Fruit fly (Drosophila melanogaster) whole organism, embryonic: ENCODE results near the gene Sgs5.

Experiments used
- Ada2b ChIP-seq: fragments of 200-800 bp; sonication (Bioruptor generic); IDR thresholded peaks from 2 replicates; pipeline ENCODE4 v1.3.6; 2022; ENCODE audit warnings: missing biosample characterization, missing genetic modification characterization
- Atf-2 ChIP-seq: fragments of 200-800 bp; sonication (Bioruptor generic); optimal IDR thresholded peaks from 2 replicates; lab custom pipeline; 2016; ENCODE audit warnings: missing biosample characterization, missing genetic modification characterization
- CG1024 ChIP-seq: fragments of 200-800 bp; sonication (Bioruptor generic); IDR thresholded peaks from 2 replicates; pipeline ENCODE4 v1.3.6; 2022; ENCODE audit warnings: missing biosample characterization, missing genetic modification characterization
- CG1233 ChIP-seq: fragments of 200-800 bp; sonication (Bioruptor generic); optimal IDR thresholded peaks from 4 replicates; lab custom pipeline; 2018; ENCODE audit warnings: missing biosample characterization, mild to moderate bottlenecking, missing genetic modification characterization
- CG13424 ChIP-seq: fragments of 200-800 bp; sonication (Bioruptor generic); optimal IDR thresholded peaks from 2 replicates; lab custom pipeline; 2019; ENCODE audit warnings: missing biosample characterization, mild to moderate bottlenecking, missing genetic modification characterization, moderate library complexity
- CG14050 ChIP-seq: fragments of 200-800 bp; sonication (Bioruptor generic); IDR thresholded peaks from 3 replicates; pipeline ENCODE4 v1.3.6; 2022; ENCODE audit warnings: missing biosample characterization, missing genetic modification characterization
- CG14860 ChIP-seq: fragments of 200-800 bp; sonication (Bioruptor generic); IDR thresholded peaks from 3 replicates; pipeline ENCODE4 v1.3.6; 2022; ENCODE audit warnings: missing biosample characterization, missing genetic modification characterization; ENCODE audit not compliant: partially characterized antibody
- CG15011 ChIP-seq: fragments of 200-800 bp; sonication (Bioruptor generic); optimal IDR thresholded peaks from 3 replicates; lab custom pipeline; 2018; ENCODE audit warnings: missing biosample characterization, mild to moderate bottlenecking, missing genetic modification characterization
- CG15269 ChIP-seq: fragments of 200-800 bp; sonication (Bioruptor generic); optimal IDR thresholded peaks from 2 replicates; lab custom pipeline; 2018; ENCODE audit warnings: missing biosample characterization, mild to moderate bottlenecking, missing genetic modification characterization, moderate library complexity
- CG1603 ChIP-seq: fragments of 200-800 bp; sonication (Bioruptor generic); optimal IDR thresholded peaks from 2 replicates; lab custom pipeline; 2019; ENCODE audit warnings: missing biosample characterization, mild to moderate bottlenecking, missing genetic modification characterization, moderate library complexity
- CG17912 ChIP-seq: fragments of 200-800 bp; sonication (Bioruptor generic); optimal IDR thresholded peaks from 2 replicates; lab custom pipeline; 2018; ENCODE audit warnings: missing biosample characterization, mild to moderate bottlenecking, missing genetic modification characterization
- CG3163 ChIP-seq: fragments of 200-800 bp; sonication (Bioruptor generic); optimal IDR thresholded peaks from 3 replicates; lab custom pipeline; 2016; ENCODE audit warnings: missing biosample characterization, missing genetic modification characterization
- CG32772 ChIP-seq: fragments of 200-800 bp; sonication (Bioruptor generic); IDR thresholded peaks from 2 replicates; pipeline ENCODE4 v1.3.6; 2022; ENCODE audit warnings: missing biosample characterization, missing genetic modification characterization
- CG3281 ChIP-seq: fragments of 200-800 bp; sonication (Bioruptor generic); optimal IDR thresholded peaks from 3 replicates; lab custom pipeline; 2017; ENCODE audit warnings: missing biosample characterization, mild to moderate bottlenecking, missing genetic modification characterization
- CG33213 ChIP-seq: fragments of 200-800 bp; sonication (Bioruptor generic); optimal IDR thresholded peaks from 3 replicates; lab custom pipeline; 2016; ENCODE audit warnings: missing biosample characterization, missing genetic modification characterization
- CG5245 ChIP-seq: fragments of 200-800 bp; sonication (Bioruptor generic); optimal IDR thresholded peaks from 3 replicates; lab custom pipeline; 2016; ENCODE audit warnings: missing biosample characterization, missing genetic modification characterization
- CG6254 ChIP-seq: fragments of 200-800 bp; sonication (Bioruptor generic); optimal IDR thresholded peaks from 3 replicates; lab custom pipeline; 2017; ENCODE audit warnings: mild to moderate bottlenecking, missing biosample characterization, missing genetic modification reagents, missing genetic modification characterization
- CG7839 ChIP-seq: fragments of 200-800 bp; sonication (Bioruptor generic); optimal IDR thresholded peaks from 3 replicates; lab custom pipeline; 2018; ENCODE audit warnings: missing biosample characterization, mild to moderate bottlenecking, missing genetic modification characterization, moderate library complexity
- CHES-1-like ChIP-seq: fragments of 200-800 bp; sonication (Bioruptor generic); optimal IDR thresholded peaks from 2 replicates; lab custom pipeline; 2016; ENCODE audit warnings: missing biosample characterization, missing genetic modification characterization
- Chrac-16 ChIP-seq: fragments of 200-800 bp; sonication (Bioruptor generic); optimal IDR thresholded peaks from 3 replicates; lab custom pipeline; 2016; ENCODE audit warnings: missing biosample characterization, missing genetic modification characterization
- Drgx ChIP-seq: fragments of 200-800 bp; sonication (Bioruptor generic); IDR thresholded peaks from 2 replicates; pipeline ENCODE4 v1.3.6; 2022; ENCODE audit warnings: missing biosample characterization, missing genetic modification characterization
- HLH54F ChIP-seq: fragments of 200-800 bp; sonication (Bioruptor generic); optimal IDR thresholded peaks from 3 replicates; lab custom pipeline; 2016; ENCODE audit warnings: missing biosample characterization, missing genetic modification characterization
- Lim3 ChIP-seq: fragments of 200-800 bp; sonication (Bioruptor generic); IDR thresholded peaks from 2 replicates; pipeline ENCODE4 v1.3.6; 2022; ENCODE audit warnings: missing biosample characterization, missing genetic modification characterization
- NFAT ChIP-seq: fragments of 200-800 bp; sonication (Bioruptor generic); IDR thresholded peaks from 2 replicates; pipeline ENCODE4 v1.3.6; 2022; ENCODE audit warnings: missing biosample characterization, missing genetic modification characterization
- Pdp1 ChIP-seq, 2 experiments: fragments of 200-800 bp; sonication (Bioruptor generic); optimal IDR thresholded peaks; 3 replicates each; lab custom pipeline; 2016; ENCODE audit warnings: missing biosample characterization in 2 of 2, missing genetic modification characterization in 2 of 2, mild to moderate bottlenecking in 1 of 2, moderate library complexity in 1 of 2
- Ptx1 ChIP-seq: fragments of 200-800 bp; sonication (Bioruptor generic); IDR thresholded peaks from 2 replicates; pipeline ENCODE4 v1.3.6; 2022; ENCODE audit warnings: missing biosample characterization, missing genetic modification characterization
- Sox100B ChIP-seq: fragments of 200-800 bp; sonication (Bioruptor generic); optimal IDR thresholded peaks from 3 replicates; lab custom pipeline; 2018; ENCODE audit warnings: missing biosample characterization, mild to moderate bottlenecking, missing genetic modification characterization
- Sox102F ChIP-seq: fragments of 200-800 bp; sonication (Bioruptor generic); optimal IDR thresholded peaks from 2 replicates; lab custom pipeline; 2018; ENCODE audit warnings: missing biosample characterization, mild to moderate bottlenecking, missing genetic modification characterization, moderate library complexity
- Trl ChIP-seq, 3 experiments: fragments of >200 bp in 2 of 3; fragments of 200-800 bp in 1 of 3; sonication (Bioruptor generic) in 1 of 3; optimal IDR thresholded peaks; 2 replicates in 1 of 3; 3 replicates in 2 of 3; lab custom pipeline; 2016 to 2017; ENCODE audit warnings: missing biosample characterization in 1 of 3, missing genetic modification characterization in 1 of 3
- eve ChIP-seq, 2 experiments: fragments of >200 bp; optimal IDR thresholded peaks; 2 replicates each; lab custom pipeline; 2017; ENCODE audit warnings: missing biosample characterization in 2 of 2, missing genetic modification characterization in 2 of 2
- fd96Cb ChIP-seq: fragments of 200-800 bp; sonication (Bioruptor generic); optimal IDR thresholded peaks from 2 replicates; lab custom pipeline; 2018; ENCODE audit warnings: missing biosample characterization, mild to moderate bottlenecking, missing genetic modification characterization, moderate library complexity
- grn ChIP-seq: fragments of 200-800 bp; sonication (Bioruptor generic); optimal IDR thresholded peaks from 3 replicates; lab custom pipeline; 2017; ENCODE audit warnings: missing biosample characterization, missing genetic modification characterization
- gro ChIP-seq: fragments of 200-800 bp; sonication (Bioruptor generic); optimal IDR thresholded peaks from 2 replicates; lab custom pipeline; 2016; ENCODE audit warnings: missing biosample characterization, missing genetic modification characterization
- ind ChIP-seq: fragments of 200-800 bp; sonication (Bioruptor generic); optimal IDR thresholded peaks from 3 replicates; lab custom pipeline; 2016; ENCODE audit warnings: missing biosample characterization, missing genetic modification characterization
- insv ChIP-seq, 2 experiments: fragments of 200-800 bp; sonication (Bioruptor generic); optimal IDR thresholded peaks; 3 replicates each; lab custom pipeline; 2016 to 2018; ENCODE audit warnings: missing biosample characterization in 2 of 2, missing genetic modification characterization in 2 of 2
- lab ChIP-seq: fragments of 200-800 bp; sonication (Bioruptor generic); optimal IDR thresholded peaks from 3 replicates; lab custom pipeline; 2017; ENCODE audit warnings: missing biosample characterization, missing genetic modification characterization, mild to moderate bottlenecking, moderate library complexity, missing genetic modification reagents
- lola ChIP-seq, 3 experiments: fragments of >200 bp in 2 of 3; fragments of 200-800 bp in 1 of 3; sonication (Bioruptor generic) in 1 of 3; optimal IDR thresholded peaks; 2 replicates each; lab custom pipeline; 2017 to 2019; ENCODE audit warnings: missing biosample characterization in 3 of 3, missing genetic modification characterization in 3 of 3, mild to moderate bottlenecking in 1 of 3, moderate library complexity in 1 of 3
- luna ChIP-seq: fragments of 200-800 bp; sonication (Bioruptor generic); optimal IDR thresholded peaks from 2 replicates; lab custom pipeline; 2016; ENCODE audit warnings: missing biosample characterization, missing genetic modification characterization
- oc ChIP-seq: fragments of 200-800 bp; sonication (Bioruptor generic); optimal IDR thresholded peaks from 2 replicates; lab custom pipeline; 2018; ENCODE audit warnings: missing biosample characterization, mild to moderate bottlenecking, missing genetic modification characterization, moderate library complexity
- otp ChIP-seq: fragments of 200-800 bp; sonication (Bioruptor generic); IDR thresholded peaks from 3 replicates; pipeline ENCODE4, ENCODE4 v1.3.6; 2022; ENCODE audit warnings: missing biosample characterization, missing genetic modification characterization
- pan ChIP-seq, 4 experiments: fragments of >200 bp in 3 of 4; fragments of 200-800 bp in 1 of 4; sonication (Bioruptor generic) in 1 of 4; optimal IDR thresholded peaks in 3 of 4; IDR thresholded peaks in 1 of 4; 2 replicates each; pipeline versions ENCODE4 v1.3.6 to Lab custom; 2017 to 2022; ENCODE audit warnings: missing biosample characterization in 2 of 4, missing genetic modification characterization in 2 of 4, mixed read lengths in 1 of 4
- row ChIP-seq: fragments of 200-800 bp; sonication (Bioruptor generic); IDR thresholded peaks from 3 replicates; pipeline ENCODE4 v1.3.6; 2022; ENCODE audit warnings: missing biosample characterization, missing genetic modification characterization
- shn ChIP-seq: fragments of 200-800 bp; sonication (Bioruptor generic); optimal IDR thresholded peaks from 3 replicates; lab custom pipeline; 2016; ENCODE audit warnings: missing biosample characterization, missing genetic modification characterization
- ssp ChIP-seq: fragments of 200-800 bp; sonication (Bioruptor generic); IDR thresholded peaks from 2 replicates; pipeline ENCODE4 v1.3.6; 2022; ENCODE audit warnings: missing biosample characterization, missing genetic modification characterization
- tgo ChIP-seq: fragments of 200-800 bp; sonication (Bioruptor generic); IDR thresholded peaks from 3 replicates; pipeline ENCODE4 v1.3.6; 2022; ENCODE audit warnings: missing biosample characterization, missing genetic modification characterization
- ttk ChIP-seq: fragments of 200-800 bp; sonication (Bioruptor generic); IDR thresholded peaks from 2 replicates; pipeline ENCODE4 v2.1.2; 2022; ENCODE audit warnings: missing biosample characterization, missing genetic modification characterization
- vvl ChIP-seq: fragments of 200-800 bp; sonication (Bioruptor generic); IDR thresholded peaks from 2 replicates; pipeline ENCODE4 v1.3.6; 2022; ENCODE audit warnings: missing biosample characterization, missing genetic modification characterization
- wor ChIP-seq: fragments of 200-800 bp; sonication (Bioruptor generic); IDR thresholded peaks from 2 replicates; pipeline ENCODE4 v1.3.6; 2022; ENCODE audit warnings: missing biosample characterization, missing genetic modification characterization

The Sgs5 gene

DNA sequence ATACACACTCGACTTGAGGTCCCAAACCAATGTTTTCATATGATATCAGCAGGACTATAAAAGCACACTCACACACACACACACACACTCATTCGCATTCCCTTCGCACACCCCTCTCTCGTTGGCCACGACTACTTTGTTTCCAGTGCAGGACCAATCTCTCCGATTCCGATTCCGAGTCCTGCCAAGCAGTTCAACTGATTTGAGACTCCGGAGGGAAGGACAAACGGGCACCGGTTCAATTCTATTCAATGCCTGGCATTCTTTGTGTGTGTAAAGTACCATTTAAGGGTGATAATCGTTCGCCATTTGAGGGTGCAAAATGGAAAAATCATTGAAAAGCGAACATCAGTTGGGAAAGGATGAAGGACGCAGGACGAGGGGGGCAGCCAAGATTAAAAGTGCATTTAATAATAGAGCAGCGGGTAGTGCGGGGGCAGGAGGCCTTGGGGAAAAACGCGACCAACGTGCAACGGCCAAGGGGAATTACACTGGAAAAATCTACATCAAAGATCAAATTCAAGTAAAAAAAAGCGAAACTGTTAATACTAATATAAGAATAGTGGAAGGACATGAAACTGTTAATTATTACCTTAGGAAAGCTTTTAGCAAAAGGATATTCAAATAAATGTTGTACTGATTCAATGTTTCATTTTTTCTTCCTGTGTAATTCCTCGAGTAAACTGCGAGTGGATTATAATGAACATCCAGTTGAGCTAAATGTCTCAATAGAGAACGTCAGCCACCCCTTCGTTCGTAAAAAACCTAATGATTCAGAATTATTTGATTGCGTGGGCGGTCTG lies 11.3 kb upstream of the Sgs5 start (continued):
- TF ChIP-seq lab (peak; percentile 21), pan (optimal IDR thresholded peaks at IDR 0.05; lab: Kevin White, UChicago) (no peak), pan (GFP tag; optimal IDR thresholded peaks at IDR 0.05 in 1 of 2, IDR thresholded peaks at IDR 0.05 in 1 of 2) (peak in 1 of 2 experiments; percentile 45), Drgx (GFP tag; lab: Robert Waterston, UW) (no peak), CG6254 (peak; percentile 46), Ada2b (GFP tag; lab: Robert Waterston, UW) (peak; percentile 31; the same call in 1 of the 2 replicates), CG15011 (GFP tag; lab: Kevin White, UChicago) (no peak), CG3281 (GFP tag; lab: Kevin White, UChicago) (no peak), Atf-2 (GFP tag; lab: Kevin White, UChicago) (peak; percentile 25), HLH54F (GFP tag; lab: Kevin White, UChicago) (no peak), row (GFP tag; lab: Robert Waterston, UW) (peak; percentile 70), lola (GFP tag; optimal IDR thresholded peaks at IDR 0.05; lab: Kevin White, UChicago) (peak in 1 of 3 experiments; percentile 79), CG15269 (peak; percentile 32), Ptx1 (GFP tag; lab: Robert Waterston, UW) (0 out of 2 replicates have a peak, but pooled peaks have one; percentile 32), gro (GFP tag; lab: Kevin White, UChicago) (no peak), CG32772 (peak; percentile 47), CG17912 (no peak), oc (tag; lab: Kevin White, UChicago) (peak; percentile 78), ind (GFP tag; lab: Kevin White, UChicago) (peak; percentile 7), CG13424 (tag; lab: Kevin White, UChicago) (peak; percentile 64), CG1024 (GFP tag; lab: Robert Waterston, UW) (peak; percentile 49; the same call in 1 of the 2 replicates), Chrac-16 (GFP tag; lab: Kevin White, UChicago) (peak; percentile 35), vvl (GFP tag; lab: Robert Waterston, UW) (peak; percentile 32; the same call in 1 of the 2 replicates), Pdp1 (GFP tag; optimal IDR thresholded peaks at IDR 0.05; lab: Kevin White, UChicago) (no peak), CHES-1-like (GFP tag; lab: Kevin White, UChicago) (no peak), otp (GFP tag; lab: Robert Waterston, UW) (peak; percentile 41; the same call in 1 of the 3 replicates), CG14860 (no peak), fd96Cb (tag; lab: Kevin White, UChicago) (peak; percentile 68), wor (GFP tag; lab: Robert Waterston, UW) (peak; percentile 23; the same call in 1 of the 2 replicates), Lim3 (GFP tag; lab: Robert Waterston, UW) (no peak), ssp (GFP tag; lab: Robert Waterston, UW) (peak; percentile 37; the same call in 1 of the 2 replicates), eve (GFP tag; optimal IDR thresholded peaks at IDR 0.05; lab: Kevin White, UChicago) (peak in 1 of 2 experiments; percentile 79), CG1233 (GFP tag; lab: Kevin White, UChicago) (peak; percentile 17), luna (GFP tag; lab: Kevin White, UChicago) (no peak), Sox102F (GFP tag; lab: Kevin White, UChicago) (peak; percentile 65), CG14050 (GFP tag; lab: Robert Waterston, UW) (no peak), CG3163 (GFP tag; lab: Kevin White, UChicago) (no peak), Trl (optimal IDR thresholded peaks at IDR 0.05; lab: Kevin White, UChicago) (no peak), Trl (GFP tag; optimal IDR thresholded peaks at IDR 0.05; lab: Kevin White, UChicago) (peak; percentile 4), CG7839 (peak; percentile 57), shn (GFP tag; lab: Kevin White, UChicago) (no peak), CG5245 (peak; percentile 25), NFAT (GFP tag; lab: Robert Waterston, UW) (no peak), CG33213 (GFP tag; lab: Kevin White, UChicago) (no peak), grn (GFP tag; lab: Kevin White, UChicago) (no peak), tgo (GFP tag; lab: Robert Waterston, UW) (peak; percentile 36; the same call in 1 of the 3 replicates), ttk (GFP tag; lab: Robert Waterston, UW) (peak; percentile 28), CG1603 (peak; percentile 60), Sox100B (peak; percentile 52), insv (GFP tag; optimal IDR thresholded peaks at IDR 0.05; lab: Kevin White, UChicago) (no peak)
